Worm (Caenorhabditis elegans) whole organism, young adult: ENCODE measurements around the gene C01F1.6.

Experiments
- F57A8.1 ChIP-seq: fragments of 200-800 bp; sonication (Bioruptor generic); optimal IDR thresholded peaks from 2 replicates; lab custom pipeline; 2018; ENCODE audit warnings: mild to moderate bottlenecking, missing genetic modification characterization, moderate library complexity, missing compliant biosample characterization
- Y95B8A.8 ChIP-seq: fragments of 200-800 bp; sonication (Bioruptor generic); IDR thresholded peaks from 2 replicates; pipeline ENCODE4 v1.3.6; 2022; ENCODE audit warnings: missing genetic modification reagents, missing genetic modification characterization, missing compliant biosample characterization
- akir-1 ChIP-seq: fragments of 200-800 bp; sonication (Bioruptor generic); optimal IDR thresholded peaks from 2 replicates; lab custom pipeline; 2018; ENCODE audit warnings: mild to moderate bottlenecking, missing genetic modification characterization, moderate library complexity, missing compliant biosample characterization
- ceh-100 ChIP-seq: fragments of 200-800 bp; sonication (Bioruptor generic); IDR thresholded peaks from 2 replicates; pipeline ENCODE4 v1.3.6; 2022; ENCODE audit warnings: missing genetic modification reagents, missing genetic modification characterization, missing compliant biosample characterization
- ekl-4 ChIP-seq: fragments of 200-800 bp; sonication (Bioruptor generic); IDR thresholded peaks from 2 replicates; pipeline ENCODE4 v1.3.6; 2022; ENCODE audit warnings: missing genetic modification reagents, missing genetic modification characterization, missing compliant biosample characterization
- let-526 ChIP-seq: fragments of 200-800 bp; sonication (Bioruptor generic); IDR thresholded peaks from 2 replicates; pipeline ENCODE4 v1.3.6; 2022; ENCODE audit warnings: missing genetic modification reagents, missing genetic modification characterization, missing compliant biosample characterization
- lin-26 ChIP-seq: fragments of 200-800 bp; sonication (Bioruptor generic); IDR thresholded peaks from 2 replicates; pipeline ENCODE4 v1.3.6; 2022; ENCODE audit warnings: missing genetic modification reagents, missing genetic modification characterization, missing compliant biosample characterization
- lsy-27 ChIP-seq: sonication (generic microtip); optimal IDR thresholded peaks from 2 replicates; lab custom pipeline; 2017; ENCODE audit warnings: missing genetic modification characterization, mild to moderate bottlenecking, missing compliant biosample characterization, antibody characterized with exemption, missing genotype, borderline replicate concordance; ENCODE audit not compliant: insufficient read depth
- madf-3 ChIP-seq: fragments of 200-800 bp; sonication (Bioruptor generic); IDR thresholded peaks from 2 replicates; pipeline ENCODE4 v1.3.6; 2022; ENCODE audit warnings: missing genetic modification reagents, missing genetic modification characterization, missing compliant biosample characterization
- mes-4 ChIP-seq: sonication (generic microtip); optimal IDR thresholded peaks from 2 replicates; lab custom pipeline; 2016; ENCODE audit warnings: missing genotype, missing genetic modification characterization, missing compliant biosample characterization
- pha-4 ChIP-seq: fragments of 150-350 bp; sonication (generic microtip); optimal IDR thresholded peaks from 2 replicates; lab custom pipeline; 2014; ENCODE audit warnings: missing biosample characterization, missing genetic modification reagents, missing genetic modification characterization
- snpc-3.4 ChIP-seq: sonication (generic microtip); optimal IDR thresholded peaks from 2 replicates; lab custom pipeline; 2017; ENCODE audit warnings: missing genetic modification characterization, mild to moderate bottlenecking, missing compliant biosample characterization, antibody characterized with exemption, moderate library complexity, missing genotype, missing genetic modification reagents
- unc-62 ChIP-seq: fragments of 150-350 bp; optimal IDR thresholded peaks from 2 replicates; lab custom pipeline; 2014; ENCODE audit warnings: missing biosample characterization, missing genetic modification reagents, missing genetic modification characterization

DNA sequence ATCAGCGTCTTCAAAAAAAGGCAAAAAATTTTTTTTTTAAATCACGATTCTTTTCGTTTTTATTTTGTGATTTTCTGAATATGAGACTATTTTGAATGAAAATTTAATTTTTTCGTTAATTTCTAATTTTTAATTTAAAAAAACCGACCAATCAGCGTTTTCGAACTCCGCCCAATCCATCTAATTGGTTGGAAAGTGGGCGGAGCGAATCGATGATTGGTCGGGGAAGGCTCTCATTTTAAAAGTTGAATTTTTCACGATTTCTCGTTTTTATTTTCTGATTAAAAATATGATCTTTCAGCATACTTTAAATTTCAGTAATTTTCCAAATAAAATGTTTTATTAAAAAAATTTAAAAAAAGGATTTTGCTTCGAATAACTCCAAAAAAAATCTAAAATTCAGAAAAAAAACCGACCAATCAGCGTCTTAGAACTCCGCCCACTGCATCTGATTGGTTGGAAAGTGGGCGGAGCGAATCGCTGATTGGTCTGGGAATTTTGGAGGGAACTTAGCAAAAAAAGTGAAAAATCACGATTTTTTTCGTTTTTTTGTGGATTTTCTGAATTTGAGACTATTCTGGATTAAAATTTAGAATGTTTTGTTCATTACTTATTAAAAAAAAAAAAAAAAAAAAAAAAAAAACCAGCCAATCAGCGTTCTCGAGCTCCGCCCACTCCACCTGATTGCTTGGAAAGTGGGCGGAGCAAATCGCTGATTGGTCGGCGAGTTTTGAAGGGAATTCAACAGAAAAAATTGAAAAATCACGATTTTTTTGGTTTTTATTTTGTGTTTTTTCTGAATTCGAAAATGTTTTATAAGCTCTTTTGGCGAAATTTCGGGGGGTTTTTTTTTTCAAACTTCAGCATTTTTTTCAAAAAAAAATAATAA is 3.5 kb downstream of the C01F1.6 start:
- TF ChIP-seq F57A8.1 (GFP tag; lab: Kevin White, UChicago) (no peak), madf-3 (GFP tag; lab: Robert Waterston, UW) (no peak), snpc-3.4 (no peak), ceh-100 (GFP tag; lab: Robert Waterston, UW) (no peak), let-526 (GFP tag; lab: Robert Waterston, UW) (no peak), unc-62 (GFP tag; lab: Kevin White, UChicago) (no peak), Y95B8A.8 (GFP tag; lab: Robert Waterston, UW) (no peak), mes-4 (tag; lab: Kevin White, UChicago) (no peak), akir-1 (GFP tag; lab: Kevin White, UChicago) (no peak), pha-4 (tag; lab: Kevin White, UChicago) (no peak), ekl-4 (GFP tag; lab: Robert Waterston, UW) (no peak), lin-26 (GFP tag; lab: Robert Waterston, UW) (no peak), lsy-27 (tag; lab: Kevin White, UChicago) (no peak)
